Fruit fly (Drosophila melanogaster) whole organism, wandering third instar larva: ENCODE results near the gene Arp10.

ENCODE experiments used
- Abd-B ChIP-seq: fragments of >200 bp; optimal IDR thresholded peaks from 2 replicates; lab custom pipeline; 2017; ENCODE audit warnings: missing biosample characterization, missing genetic modification characterization
- Dif ChIP-seq: fragments of 200-275, 200-300 bp; sonication (Bioruptor generic); optimal IDR thresholded peaks from 2 replicates; lab custom pipeline; 2018; ENCODE audit warnings: missing biosample characterization, missing genetic modification characterization; ENCODE audit not compliant: partially characterized antibody
- GATAd ChIP-seq: sonication (Bioruptor generic); optimal IDR thresholded peaks from 2 replicates; lab custom pipeline; 2016; ENCODE audit warnings: missing biosample characterization, missing genetic modification characterization
- Hr83 ChIP-seq: fragments of 200-300 bp; sonication (Bioruptor generic); optimal IDR thresholded peaks from 2 replicates; lab custom pipeline; 2016; ENCODE audit warnings: missing biosample characterization, mild to moderate bottlenecking, missing genetic modification characterization, moderate library complexity; ENCODE audit not compliant: poor library complexity, severe bottlenecking
- Mio ChIP-seq: sonication (Bioruptor generic); optimal IDR thresholded peaks from 2 replicates; lab custom pipeline; 2016; ENCODE audit warnings: missing biosample characterization, missing genetic modification characterization
- N ChIP-seq: fragments of >200 bp; optimal IDR thresholded peaks from 2 replicates; lab custom pipeline; 2018; ENCODE audit warnings: missing biosample characterization, missing external identifiers, missing genetic modification characterization
- OdsH ChIP-seq: fragments of 200-800 bp; sonication (Bioruptor generic); optimal IDR thresholded peaks from 2 replicates; lab custom pipeline; 2016; ENCODE audit warnings: missing biosample characterization, mild to moderate bottlenecking, missing genetic modification characterization
- lola ChIP-seq: fragments of >200 bp; optimal IDR thresholded peaks from 2 replicates; lab custom pipeline; 2017; ENCODE audit warnings: missing biosample characterization, missing genetic modification characterization
- pan ChIP-seq: fragments of >200 bp; optimal IDR thresholded peaks from 2 replicates; lab custom pipeline; 2017

Gene Arp10

dm6 chrX:19595862-19596261, 50.1 kb downstream of the Arp10 start:
- TF ChIP-seq Mio (GFP tag; lab: Kevin White, UChicago): no peak
- no peak for TF ChIP-seq Dif (GFP tag; lab: Kevin White, UChicago)
- no peak for TF ChIP-seq Abd-B (GFP tag; lab: Kevin White, UChicago)
- TF ChIP-seq OdsH: no peak
- TF ChIP-seq Hr83 (GFP tag; lab: Kevin White, UChicago): no peak
- TF ChIP-seq pan (lab: Kevin White, UChicago): no peak
- no peak for TF ChIP-seq N (GFP tag; lab: Kevin White, UChicago)
- no peak for TF ChIP-seq lola
- no peak for TF ChIP-seq GATAd (GFP tag; lab: Kevin White, UChicago)
